ENCODE assay signal across 7 worm cellular contexts in genomic region chrV:8130149-8130661, ce11.
A peak's percentile ranks its signal among the peaks of the same experiment; 100 is the strongest.
TF ChIP-seq lines count a peak whose summit lies in the region.

snap-1 (plus strand) TSS chrV:8130611.

TF ChIP-seq in whole organism, L1 larva, 84 proteins besides CTCF, POLR2A, EP300 and RAD21 (continues in another document):
- TF ChIP-seq nhr-76 (tag; optimal IDR thresholded peaks at IDR 0.05; lab: Kevin White, UChicago) (no peak), jun-1 (tag; optimal IDR thresholded peaks at IDR 0.05; lab: Kevin White, UChicago) (peak; percentile 28), tlp-1 (tag; optimal IDR thresholded peaks at IDR 0.05; lab: Kevin White, UChicago) (no peak), mab-9 (GFP tag; IDR thresholded peaks at IDR 0.05; lab: Robert Waterston, UW) (no peak), blmp-1 (tag; optimal IDR thresholded peaks at IDR 0.05; lab: Kevin White, UChicago) (no peak), ztf-11 (tag; optimal IDR thresholded peaks at IDR 0.05; lab: Kevin White, UChicago) (no peak), Y116A8C.19 (tag; optimal IDR thresholded peaks at IDR 0.05; lab: Kevin White, UChicago; ENCODE audit: borderline replicate concordance) (no peak), fkh-4 (tag; optimal IDR thresholded peaks at IDR 0.05; lab: Kevin White, UChicago; ENCODE audit: borderline replicate concordance) (no peak), fkh-10 (GFP tag; optimal IDR thresholded peaks at IDR 0.05; lab: Kevin White, UChicago) (peak; percentile 7), irx-1 (tag; optimal IDR thresholded peaks at IDR 0.05; lab: Kevin White, UChicago) (no peak), zip-4 (GFP tag; optimal IDR thresholded peaks at IDR 0.05; lab: Kevin White, UChicago) (peak; percentile 75), ztf-4 (tag; optimal IDR thresholded peaks at IDR 0.05; lab: Kevin White, UChicago) (no peak), unc-86 (tag; optimal IDR thresholded peaks at IDR 0.05; lab: Kevin White, UChicago) (peak; percentile 46)

TF ChIP-seq in whole organism, L2 larva, 48 proteins besides CTCF, POLR2A, EP300 and RAD21 (continues in another document):
- TF ChIP-seq nhr-23 (tag; optimal IDR thresholded peaks at IDR 0.05; lab: Kevin White, UChicago): no peak
- peak; percentile 55 for TF ChIP-seq mab-5 (tag; optimal IDR thresholded peaks at IDR 0.05; lab: Kevin White, UChicago)
- peak; percentile 16 for TF ChIP-seq nhr-21 (tag; optimal IDR thresholded peaks at IDR 0.05; lab: Kevin White, UChicago)
- peak; percentile 14 for TF ChIP-seq egl-27 (tag; optimal IDR thresholded peaks at IDR 0.05; lab: Kevin White, UChicago)
- no peak for TF ChIP-seq R02D3.7 (tag; optimal IDR thresholded peaks at IDR 0.05; lab: Kevin White, UChicago)
- TF ChIP-seq gmeb-1 (tag; optimal IDR thresholded peaks at IDR 0.05; lab: Kevin White, UChicago): no peak
- no peak for TF ChIP-seq skn-1 (tag; optimal IDR thresholded peaks at IDR 0.05; lab: Kevin White, UChicago)
- TF ChIP-seq nhr-6 (tag; optimal IDR thresholded peaks at IDR 0.05; lab: Kevin White, UChicago): no peak
- no peak for TF ChIP-seq sma-3 (GFP tag; optimal IDR thresholded peaks at IDR 0.05; lab: Kevin White, UChicago)
- TF ChIP-seq unc-62 (GFP tag; optimal IDR thresholded peaks at IDR 0.05; lab: Kevin White, UChicago): no peak
- peak; percentile 47 for TF ChIP-seq snpc-4 (tag; optimal IDR thresholded peaks at IDR 0.05; lab: Kevin White, UChicago)
- peak; percentile 70 for TF ChIP-seq nhr-129 (tag; optimal IDR thresholded peaks at IDR 0.05; lab: Kevin White, UChicago)
- TF ChIP-seq nhr-25 (tag; optimal IDR thresholded peaks at IDR 0.05; lab: Kevin White, UChicago): peak; percentile 2
- no peak for TF ChIP-seq ceh-82 (tag; optimal IDR thresholded peaks at IDR 0.05; lab: Kevin White, UChicago)

TF ChIP-seq in whole organism, L3 larva, 47 proteins besides CTCF, POLR2A, EP300 and RAD21 (continues in another document):
- TF ChIP-seq elt-2 (tag; optimal IDR thresholded peaks at IDR 0.05; lab: Kevin White, UChicago): peak; percentile 5
- TF ChIP-seq nhr-77 (tag; optimal IDR thresholded peaks at IDR 0.05; lab: Kevin White, UChicago): no peak
- TF ChIP-seq nfya-1 (tag; optimal IDR thresholded peaks at IDR 0.05; lab: Kevin White, UChicago; ENCODE audit: insufficient read depth): peak; percentile 74
- no peak for TF ChIP-seq ceh-28 (tag; optimal IDR thresholded peaks at IDR 0.05; lab: Kevin White, UChicago)
- no peak for TF ChIP-seq nhr-28 (tag; optimal IDR thresholded peaks at IDR 0.05; lab: Kevin White, UChicago)
- TF ChIP-seq elt-1 (tag; optimal IDR thresholded peaks at IDR 0.05; lab: Kevin White, UChicago): peak; percentile 5
- peak; percentile 35 for TF ChIP-seq lin-39 (tag; optimal IDR thresholded peaks at IDR 0.05; lab: Kevin White, UChicago)
- peak; percentile 60 for TF ChIP-seq pha-4 (tag; optimal IDR thresholded peaks at IDR 0.05; lab: Kevin White, UChicago)
- no peak for TF ChIP-seq mdl-1 (tag; optimal IDR thresholded peaks at IDR 0.05; lab: Kevin White, UChicago)
- peak; percentile 11 for TF ChIP-seq pqm-1 (tag; optimal IDR thresholded peaks at IDR 0.05; lab: Kevin White, UChicago)
- peak; percentile 65 for TF ChIP-seq snpc-4 (tag; optimal IDR thresholded peaks at IDR 0.05; lab: Kevin White, UChicago)
- TF ChIP-seq ceh-16 (tag; optimal IDR thresholded peaks at IDR 0.05; lab: Kevin White, UChicago): no peak
- no peak for TF ChIP-seq hmg-11 (tag; optimal IDR thresholded peaks at IDR 0.05; lab: Kevin White, UChicago)
- no peak for TF ChIP-seq zag-1 (tag; optimal IDR thresholded peaks at IDR 0.05; lab: Kevin White, UChicago)

TF ChIP-seq in whole organism, L4 larva, 104 proteins besides CTCF, POLR2A, EP300 and RAD21 (continues in another document):
- peak; percentile 42 for TF ChIP-seq dpl-1 (GFP tag; optimal IDR thresholded peaks at IDR 0.05; lab: Kevin White, UChicago)
- TF ChIP-seq pha-4 (GFP tag; IDR thresholded peaks at IDR 0.05; lab: Robert Waterston, UW): no peak
- TF ChIP-seq pha-4 (tag; optimal IDR thresholded peaks at IDR 0.05; lab: Kevin White, UChicago): no peak
- TF ChIP-seq nhr-11 (tag; optimal IDR thresholded peaks at IDR 0.05; lab: Kevin White, UChicago): peak; percentile 20
- peak; percentile 66 for TF ChIP-seq hlh-11 (tag; optimal IDR thresholded peaks at IDR 0.05; lab: Kevin White, UChicago)
- peak; percentile 58; the same call in 1 of the 2 replicates for TF ChIP-seq ctbp-1 (GFP tag; IDR thresholded peaks at IDR 0.05; lab: Robert Waterston, UW)
- TF ChIP-seq rbr-2 (tag; optimal IDR thresholded peaks at IDR 0.05; lab: Kevin White, UChicago): peak; percentile 55
- TF ChIP-seq dve-1 (tag; optimal IDR thresholded peaks at IDR 0.05; lab: Kevin White, UChicago; ENCODE audit: insufficient read depth): peak; percentile 26
- peak in 1 of 2 experiments; percentile 38 for TF ChIP-seq mdl-1 (tag; optimal IDR thresholded peaks at IDR 0.05; lab: Kevin White, UChicago)
- peak; percentile 74 for TF ChIP-seq mxl-3 (GFP tag; optimal IDR thresholded peaks at IDR 0.05; lab: Kevin White, UChicago)
- TF ChIP-seq snpc-4 (tag; optimal IDR thresholded peaks at IDR 0.05; lab: Kevin White, UChicago): no peak
- TF ChIP-seq unc-62 (GFP tag; optimal IDR thresholded peaks at IDR 0.05 in 1 of 2; lab: Kevin White, UChicago): peak in 1 of 2 experiments; percentile 32
- no peak for TF ChIP-seq unc-62 (tag; optimal IDR thresholded peaks at IDR 0.05; lab: Kevin White, UChicago)

TF ChIP-seq in whole organism, late embryonic, 69 proteins besides CTCF, POLR2A, EP300 and RAD21 (continues in another document):
- TF ChIP-seq pha-2 (tag; optimal IDR thresholded peaks at IDR 0.05; lab: Kevin White, UChicago): no peak
- peak; percentile 9 for TF ChIP-seq ceh-18 (tag; optimal IDR thresholded peaks at IDR 0.05; lab: Kevin White, UChicago)
- no peak for TF ChIP-seq ceh-9 (tag; optimal IDR thresholded peaks at IDR 0.05; lab: Kevin White, UChicago)
- no peak for TF ChIP-seq ceh-19 (GFP tag; optimal IDR thresholded peaks at IDR 0.05; lab: Kevin White, UChicago)
- peak; percentile 8 for TF ChIP-seq pros-1 (tag; optimal IDR thresholded peaks at IDR 0.05; lab: Kevin White, UChicago)
- no peak for TF ChIP-seq pha-4 (tag; optimal IDR thresholded peaks at IDR 0.05; lab: Kevin White, UChicago)
- TF ChIP-seq unc-42 (tag; optimal IDR thresholded peaks at IDR 0.05; lab: Kevin White, UChicago): peak; percentile 76
- TF ChIP-seq nfya-1 (tag; optimal IDR thresholded peaks at IDR 0.05; lab: Kevin White, UChicago): peak; percentile 26
- peak; percentile 21 for TF ChIP-seq ceh-34 (tag; optimal IDR thresholded peaks at IDR 0.05; lab: Kevin White, UChicago)
- TF ChIP-seq unc-55 (GFP tag; optimal IDR thresholded peaks at IDR 0.05; lab: Kevin White, UChicago): peak; percentile 72
- peak; percentile 41 for TF ChIP-seq ceh-31 (tag; optimal IDR thresholded peaks at IDR 0.05; lab: Kevin White, UChicago)
- peak; percentile 4 for TF ChIP-seq tbx-2 (tag; optimal IDR thresholded peaks at IDR 0.05; lab: Kevin White, UChicago)
- TF ChIP-seq pat-9 (tag; optimal IDR thresholded peaks at IDR 0.05; lab: Kevin White, UChicago): no peak
- peak; percentile 48 for TF ChIP-seq ceh-48 (tag; optimal IDR thresholded peaks at IDR 0.05; lab: Kevin White, UChicago)
- TF ChIP-seq sdc-2 (tag; optimal IDR thresholded peaks at IDR 0.05; lab: Kevin White, UChicago): no peak

TF ChIP-seq in whole organism, mixed stage, embryonic, 35 proteins besides CTCF, POLR2A, EP300 and RAD21:
- TF ChIP-seq unc-39 (tag; optimal IDR thresholded peaks at IDR 0.05; lab: Kevin White, UChicago) (no peak), ces-1 (GFP tag; optimal IDR thresholded peaks at IDR 0.05; lab: Kevin White, UChicago) (peak; percentile 52), pha-4 (tag; optimal IDR thresholded peaks at IDR 0.05; lab: Kevin White, UChicago) (peak; percentile 21), mep-1 (tag; optimal IDR thresholded peaks at IDR 0.05; lab: Kevin White, UChicago) (peak; percentile 58)

TF ChIP-seq in whole organism, young adult, 124 proteins besides CTCF, POLR2A, EP300 and RAD21:
- TF ChIP-seq K12H6.12 (tag; optimal IDR thresholded peaks at IDR 0.05; lab: Kevin White, UChicago) (peak; percentile 73), tbp1 (GFP tag; optimal IDR thresholded peaks at IDR 0.05; lab: Kevin White, UChicago) (peak; percentile 3), attf-5 (GFP tag; optimal IDR thresholded peaks at IDR 0.05; lab: Kevin White, UChicago) (peak; percentile 83), let-526 (GFP tag; IDR thresholded peaks at IDR 0.05; lab: Robert Waterston, UW) (no peak), lin-35 (GFP tag; optimal IDR thresholded peaks at IDR 0.05; lab: Kevin White, UChicago) (peak in 1 of 3 experiments; percentile 44), B0261.1 (tag; optimal IDR thresholded peaks at IDR 0.05; lab: Kevin White, UChicago) (no peak), atf-7 (tag; optimal IDR thresholded peaks at IDR 0.05; lab: Kevin White, UChicago) (no peak), F10E7.11 (tag; optimal IDR thresholded peaks at IDR 0.05; lab: Kevin White, UChicago) (no peak), Y95B8A.8 (GFP tag; IDR thresholded peaks at IDR 0.05; lab: Robert Waterston, UW) (no peak), ceh-40 (GFP tag; IDR thresholded peaks at IDR 0.05; lab: Robert Waterston, UW) (0 out of 2 replicates have a peak, but pooled peaks have one; percentile 46), ztf-22 (GFP tag; optimal IDR thresholded peaks at IDR 0.05; lab: Kevin White, UChicago) (no peak), mcd-1 (GFP tag; IDR thresholded peaks at IDR 0.05; lab: Robert Waterston, UW) (0 out of 2 replicates have a peak, but pooled peaks have one; percentile 47), ceh-27 (GFP tag; optimal IDR thresholded peaks at IDR 0.05; lab: Kevin White, UChicago) (peak; percentile 46), cebp-1 (GFP tag; IDR thresholded peaks at IDR 0.05; lab: Robert Waterston, UW) (peak; percentile 90), cebp-1 (tag; optimal IDR thresholded peaks at IDR 0.05; lab: Kevin White, UChicago) (peak; percentile 95), pbrm-1 (GFP tag; IDR thresholded peaks at IDR 0.05; lab: Robert Waterston, UW) (peak; percentile 27; the same call in 1 of the 2 replicates), ama-1 (optimal IDR thresholded peaks at IDR 0.05; lab: Kevin White, UChicago) (peak; percentile 44), ama-1 (GFP tag; optimal IDR thresholded peaks at IDR 0.05; lab: Kevin White, UChicago) (no peak), nhr-80 (tag; optimal IDR thresholded peaks at IDR 0.05; lab: Kevin White, UChicago) (peak; percentile 16), lin-54 (GFP tag; optimal IDR thresholded peaks at IDR 0.05; lab: Kevin White, UChicago) (peak; percentile 17), hmg-1.2 (GFP tag; IDR thresholded peaks at IDR 0.05; lab: Robert Waterston, UW) (peak; percentile 45; the same call in 1 of the 2 replicates), tbx-9 (tag; optimal IDR thresholded peaks at IDR 0.05; lab: Kevin White, UChicago; ENCODE audit: borderline replicate concordance) (no peak), F37B4.10 (GFP tag; IDR thresholded peaks at IDR 0.05; lab: Robert Waterston, UW) (no peak), dox-1 (GFP tag; IDR thresholded peaks at IDR 0.05; lab: Robert Waterston, UW) (peak; percentile 51; the same call in 1 of the 2 replicates)
